Worm (Caenorhabditis elegans) whole organism, mixed stage, embryonic: Measurements from ENCODE around the gene twk-4.

ENCODE experiments used
- ham-2 ChIP-seq: fragments of 200-800 bp; sonication (Bioruptor generic); optimal IDR thresholded peaks from 2 replicates; lab custom pipeline; 2018; ENCODE audit warnings: mild to moderate bottlenecking, missing genetic modification characterization, missing compliant biosample characterization
- snpc-4 ChIP-seq: fragments of 150-350 bp; optimal IDR thresholded peaks from 2 replicates; lab custom pipeline; 2014; ENCODE audit warnings: missing biosample characterization, missing genetic modification characterization

- TF ChIP-seq snpc-4 (tag; lab: Kevin White, UChicago), result no peak
- no peak for TF ChIP-seq ham-2
These were observed 62.7 kb downstream of the twk-4 start, which contains the start of gene C16D2.1 for ce11 chrII:9131363-9131762.
